Fruit fly (Drosophila melanogaster) whole organism, embryonic: ENCODE results near the gene Caper.

Source experiments
- Adf1 ChIP-seq: fragments of 200-800 bp; sonication (Bioruptor generic); IDR thresholded peaks from 2 replicates; pipeline ENCODE4 v1.3.6; 2022; ENCODE audit warnings: missing biosample characterization, missing genetic modification characterization
- B-H1 ChIP-seq: fragments of 200-800 bp; sonication (Bioruptor generic); IDR thresholded peaks from 3 replicates; pipeline ENCODE4 v1.3.6; 2022; ENCODE audit warnings: missing biosample characterization, missing genetic modification characterization
- CG10321 ChIP-seq: fragments of 200-800 bp; sonication (Bioruptor generic); IDR thresholded peaks from 2 replicates; pipeline ENCODE4 v1.3.6; 2022; ENCODE audit warnings: missing biosample characterization, missing genetic modification characterization
- CG10366 ChIP-seq: fragments of 200-800 bp; sonication (Bioruptor generic); IDR thresholded peaks from 2 replicates; pipeline ENCODE4 v1.3.6; 2022; ENCODE audit warnings: missing biosample characterization, missing genetic modification characterization
- CG10543 ChIP-seq: fragments of 200-800 bp; sonication (Bioruptor generic); optimal IDR thresholded peaks from 3 replicates; lab custom pipeline; 2017; ENCODE audit warnings: missing biosample characterization, mild to moderate bottlenecking, missing genetic modification characterization, moderate library complexity
- CG12659 ChIP-seq: fragments of 200-800 bp; sonication (Bioruptor generic); optimal IDR thresholded peaks from 3 replicates; lab custom pipeline; 2017; ENCODE audit warnings: mild to moderate bottlenecking, missing biosample characterization, missing genetic modification reagents, missing genetic modification characterization
- CG13775 ChIP-seq: fragments of 200-800 bp; sonication (Bioruptor generic); optimal IDR thresholded peaks from 3 replicates; lab custom pipeline; 2017; ENCODE audit warnings: missing biosample characterization, mild to moderate bottlenecking, missing genetic modification characterization
- CG14014 ChIP-seq: fragments of 200-800 bp; sonication (Bioruptor generic); IDR thresholded peaks from 2 replicates; pipeline ENCODE4 v1.3.6; 2022; ENCODE audit warnings: missing biosample characterization, missing genetic modification characterization
- CG15073 ChIP-seq: fragments of 200-800 bp; sonication (Bioruptor generic); optimal IDR thresholded peaks from 2 replicates; lab custom pipeline; 2016; ENCODE audit warnings: missing biosample characterization, missing genetic modification characterization
- CG15479 ChIP-seq: fragments of 200-800 bp; sonication (Bioruptor generic); optimal IDR thresholded peaks from 3 replicates; lab custom pipeline; 2019; ENCODE audit warnings: missing biosample characterization, mild to moderate bottlenecking, missing genetic modification characterization, moderate library complexity
- CG15601 ChIP-seq: fragments of 200-800 bp; sonication (Bioruptor generic); optimal IDR thresholded peaks from 3 replicates; lab custom pipeline; 2019; ENCODE audit warnings: missing biosample characterization, mild to moderate bottlenecking, missing genetic modification characterization, moderate library complexity
- CG16813 ChIP-seq: fragments of 200-800 bp; sonication (Bioruptor generic); IDR thresholded peaks from 3 replicates; pipeline ENCODE4 v1.3.6; 2022; ENCODE audit warnings: missing biosample characterization, missing genetic modification characterization; ENCODE audit not compliant: partially characterized antibody
- CG17385 ChIP-seq: fragments of 200-800 bp; sonication (Bioruptor generic); optimal IDR thresholded peaks from 3 replicates; lab custom pipeline; 2018; ENCODE audit warnings: missing biosample characterization, mild to moderate bottlenecking, missing genetic modification characterization
- CG18011 ChIP-seq: fragments of 200-800 bp; sonication (Bioruptor generic); optimal IDR thresholded peaks from 2 replicates; lab custom pipeline; 2017; ENCODE audit warnings: missing biosample characterization, missing genetic modification characterization, mild to moderate bottlenecking, moderate library complexity, missing genotype
- CG18599 ChIP-seq: fragments of 200-800 bp; sonication (Bioruptor generic); optimal IDR thresholded peaks from 3 replicates; lab custom pipeline; 2017; ENCODE audit warnings: missing biosample characterization, missing genetic modification characterization, mild to moderate bottlenecking, moderate library complexity, missing genetic modification reagents
- CG2120 ChIP-seq: fragments of 200-800 bp; sonication (Bioruptor generic); optimal IDR thresholded peaks from 3 replicates; lab custom pipeline; 2016; ENCODE audit warnings: missing biosample characterization, missing genetic modification characterization
- CG2199 ChIP-seq: fragments of 200-800 bp; sonication (Bioruptor generic); IDR thresholded peaks from 3 replicates; pipeline ENCODE4 v1.3.6; 2022; ENCODE audit warnings: missing biosample characterization, missing genetic modification characterization
- CG3163 ChIP-seq: fragments of 200-800 bp; sonication (Bioruptor generic); optimal IDR thresholded peaks from 3 replicates; lab custom pipeline; 2016; ENCODE audit warnings: missing biosample characterization, missing genetic modification characterization
- CG33557 ChIP-seq: fragments of 200-800 bp; sonication (Bioruptor generic); optimal IDR thresholded peaks from 2 replicates; lab custom pipeline; 2019; ENCODE audit warnings: missing biosample characterization, mild to moderate bottlenecking, missing genetic modification characterization, moderate library complexity
- CG3847 ChIP-seq: fragments of 200-800 bp; sonication (Bioruptor generic); IDR thresholded peaks from 2 replicates; pipeline ENCODE4 v1.3.6; 2022; ENCODE audit warnings: missing biosample characterization, missing genetic modification characterization
- CG6272 ChIP-seq: fragments of 200-800 bp; sonication (Bioruptor generic); IDR thresholded peaks from 2 replicates; pipeline ENCODE4 v1.3.6; 2022; ENCODE audit warnings: missing biosample characterization, missing genetic modification characterization
- CG6683 ChIP-seq: fragments of 200-800 bp; sonication (Bioruptor generic); optimal IDR thresholded peaks from 2 replicates; lab custom pipeline; 2017; ENCODE audit warnings: missing biosample characterization, mild to moderate bottlenecking, missing genetic modification characterization, missing genetic modification reagents
- CG9797 ChIP-seq: fragments of 200-800 bp; sonication (Bioruptor generic); optimal IDR thresholded peaks from 3 replicates; lab custom pipeline; 2018; ENCODE audit warnings: missing biosample characterization, mild to moderate bottlenecking, missing genetic modification characterization
- CG9817 ChIP-seq: fragments of 200-800 bp; sonication (Bioruptor generic); optimal IDR thresholded peaks from 2 replicates; lab custom pipeline; 2018; ENCODE audit warnings: missing biosample characterization, mild to moderate bottlenecking, missing genetic modification characterization, moderate library complexity
- Doc2 ChIP-seq: fragments of 200-800 bp; sonication (Bioruptor generic); IDR thresholded peaks from 2 replicates; pipeline ENCODE4 v1.3.6; 2022; ENCODE audit warnings: missing biosample characterization, missing genetic modification characterization
- Dp ChIP-seq: fragments of 200-800 bp; sonication (Bioruptor generic); optimal IDR thresholded peaks from 2 replicates; lab custom pipeline; 2018; ENCODE audit warnings: missing biosample characterization, mild to moderate bottlenecking, missing genetic modification characterization, moderate library complexity
- Fer2 ChIP-seq: fragments of 200-800 bp; sonication (Bioruptor generic); optimal IDR thresholded peaks from 2 replicates; lab custom pipeline; 2018; ENCODE audit warnings: missing biosample characterization, mild to moderate bottlenecking, missing genetic modification characterization, moderate library complexity
- Fer3 ChIP-seq: fragments of 200-800 bp; sonication (Bioruptor generic); optimal IDR thresholded peaks from 2 replicates; lab custom pipeline; 2018; ENCODE audit warnings: missing biosample characterization, mild to moderate bottlenecking, missing genetic modification characterization, moderate library complexity
- H15 ChIP-seq: fragments of 200-800 bp; sonication (Bioruptor generic); IDR thresholded peaks from 3 replicates; pipeline ENCODE4 v1.3.6; 2022; ENCODE audit warnings: missing biosample characterization, missing genetic modification characterization
- HmgZ ChIP-seq: fragments of 200-800 bp; sonication (Bioruptor generic); optimal IDR thresholded peaks from 2 replicates; lab custom pipeline; 2018; ENCODE audit warnings: missing biosample characterization, mild to moderate bottlenecking, missing genetic modification characterization
- Hr3 ChIP-seq: fragments of 200-800 bp; sonication (Bioruptor generic); optimal IDR thresholded peaks from 3 replicates; lab custom pipeline; 2016; ENCODE audit warnings: missing biosample characterization, missing genetic modification characterization
- Lpt ChIP-seq: fragments of >200 bp; optimal IDR thresholded peaks from 2 replicates; lab custom pipeline; 2018; ENCODE audit warnings: missing biosample characterization, missing genetic modification characterization
- Myb ChIP-seq: fragments of 200-800 bp; sonication (Bioruptor generic); optimal IDR thresholded peaks from 2 replicates; lab custom pipeline; 2016; ENCODE audit warnings: missing biosample characterization, missing genetic modification characterization
- PHDP ChIP-seq: fragments of 200-800 bp; sonication (Bioruptor generic); optimal IDR thresholded peaks from 3 replicates; lab custom pipeline; 2018; ENCODE audit warnings: missing biosample characterization, mild to moderate bottlenecking, missing genetic modification characterization, moderate library complexity
- Tbp ChIP-seq: fragments of >200 bp; optimal IDR thresholded peaks from 2 replicates; lab custom pipeline; 2018; ENCODE audit warnings: missing biosample characterization, missing genetic modification characterization
- ara ChIP-seq: fragments of 200-800 bp; sonication (Bioruptor generic); IDR thresholded peaks from 2 replicates; pipeline ENCODE4 v1.3.6; 2022; ENCODE audit warnings: missing biosample characterization, missing genetic modification characterization
- btn ChIP-seq: fragments of 200-800 bp; sonication (Bioruptor generic); optimal IDR thresholded peaks from 2 replicates; lab custom pipeline; 2016; ENCODE audit warnings: missing biosample characterization, missing genetic modification characterization
- dan ChIP-seq: fragments of 200-800 bp; sonication (Bioruptor generic); IDR thresholded peaks from 2 replicates; pipeline ENCODE4 v1.3.6; 2022; ENCODE audit warnings: missing biosample characterization, missing genetic modification characterization
- disco-r ChIP-seq: fragments of 200-800 bp; sonication (Bioruptor generic); optimal IDR thresholded peaks from 2 replicates; lab custom pipeline; 2016; ENCODE audit warnings: missing biosample characterization, missing genetic modification characterization
- esg ChIP-seq: fragments of 200-800 bp; sonication (Bioruptor generic); conservative IDR thresholded peaks from 2 replicates; pipeline ENCODE4 v1.3.6; 2022; ENCODE audit warnings: missing biosample characterization, missing genetic modification characterization
- fru ChIP-seq: fragments of >200 bp; optimal IDR thresholded peaks from 2 replicates; lab custom pipeline; 2017
- gcm2 ChIP-seq: fragments of 200-800 bp; sonication (Bioruptor generic); optimal IDR thresholded peaks from 2 replicates; lab custom pipeline; 2016; ENCODE audit warnings: missing biosample characterization, missing genetic modification characterization
- hbn ChIP-seq: fragments of 200-800 bp; sonication (Bioruptor generic); IDR thresholded peaks from 2 replicates; pipeline ENCODE4 v1.3.6; 2022; ENCODE audit warnings: missing biosample characterization, missing genetic modification characterization; ENCODE audit not compliant: partially characterized antibody
- otp ChIP-seq: fragments of 200-800 bp; sonication (Bioruptor generic); IDR thresholded peaks from 3 replicates; pipeline ENCODE4, ENCODE4 v1.3.6; 2022; ENCODE audit warnings: missing biosample characterization, missing genetic modification characterization
- pnt ChIP-seq: fragments of 200-800 bp; sonication (Bioruptor generic); optimal IDR thresholded peaks from 3 replicates; lab custom pipeline; 2016; ENCODE audit warnings: missing biosample characterization, missing genetic modification characterization
- ro ChIP-seq: fragments of 200-800 bp; sonication (Bioruptor generic); IDR thresholded peaks from 2 replicates; pipeline ENCODE4 v1.3.6; 2022; ENCODE audit warnings: missing biosample characterization, missing genetic modification characterization
- shn ChIP-seq: fragments of 200-800 bp; sonication (Bioruptor generic); optimal IDR thresholded peaks from 3 replicates; lab custom pipeline; 2016; ENCODE audit warnings: missing biosample characterization, missing genetic modification characterization
- sisA ChIP-seq: fragments of 200-800 bp; sonication (Bioruptor generic); IDR thresholded peaks from 2 replicates; pipeline ENCODE4 v1.3.6; 2022; ENCODE audit warnings: missing biosample characterization, missing genetic modification characterization
- slp2 ChIP-seq: fragments of 200-800 bp; sonication (Bioruptor generic); optimal IDR thresholded peaks from 2 replicates; lab custom pipeline; 2016; ENCODE audit warnings: missing biosample characterization, missing genetic modification characterization
- stc ChIP-seq: fragments of 200-800 bp; sonication (Bioruptor generic); IDR thresholded peaks from 2 replicates; pipeline ENCODE4 v1.3.6; 2022; ENCODE audit warnings: missing biosample characterization, missing genetic modification characterization
- vnd ChIP-seq: fragments of 200-800 bp; sonication (Bioruptor generic); IDR thresholded peaks from 3 replicates; pipeline ENCODE4 v1.3.6; 2022; ENCODE audit warnings: missing biosample characterization, missing genetic modification characterization; ENCODE audit not compliant: partially characterized antibody

The Caper gene

DNA sequence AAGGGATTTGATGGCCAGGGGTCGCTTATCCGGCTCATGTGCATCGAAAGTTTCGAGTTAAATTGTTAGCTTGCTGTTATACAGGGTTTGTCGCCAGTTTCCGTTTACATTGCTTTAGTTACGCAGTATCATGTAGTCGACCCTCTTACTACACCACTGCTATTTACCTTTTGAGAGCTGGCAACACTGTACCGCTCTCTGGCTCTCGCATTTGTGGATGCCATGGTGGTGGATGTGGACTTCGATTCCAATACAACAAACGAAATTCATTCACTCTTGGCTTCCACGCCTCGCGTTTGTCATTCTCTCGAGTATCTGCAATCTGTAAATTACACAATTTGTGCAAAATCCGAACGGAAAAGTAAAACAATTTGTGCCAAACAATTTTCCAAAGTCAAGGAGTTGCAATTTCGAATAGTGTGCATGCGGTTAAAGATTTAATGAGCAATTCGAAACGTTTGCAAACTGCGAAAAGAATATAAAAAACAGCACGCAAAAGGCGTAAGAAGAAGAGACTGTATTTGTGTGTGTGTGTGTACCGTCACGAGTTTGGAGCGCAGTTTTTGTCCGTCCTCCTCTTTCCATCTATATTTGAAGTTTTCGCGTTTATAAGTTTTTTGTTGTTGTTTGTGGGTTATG is 16.6 kb downstream of the Caper start (continued):
- TF ChIP-seq Myb (GFP tag; lab: Kevin White, UChicago): no peak
- TF ChIP-seq shn: peak; percentile 45
- TF ChIP-seq CG9797 (GFP tag; lab: Kevin White, UChicago): no peak
- no peak for TF ChIP-seq CG15479 (GFP tag; lab: Kevin White, UChicago)
- TF ChIP-seq fru (lab: Kevin White, UChicago): no peak
- no peak for TF ChIP-seq CG6272 (GFP tag; lab: Robert Waterston, UW)
- no peak for TF ChIP-seq CG10321 (GFP tag; lab: Robert Waterston, UW)
- TF ChIP-seq Hr3 (GFP tag; lab: Kevin White, UChicago): no peak
- TF ChIP-seq PHDP (tag; lab: Kevin White, UChicago): no peak
- peak; percentile 35 for TF ChIP-seq CG2120 (GFP tag; lab: Kevin White, UChicago)
- peak; percentile 98 for TF ChIP-seq vnd (GFP tag; lab: Robert Waterston, UW)
- no peak for TF ChIP-seq pnt (GFP tag; lab: Kevin White, UChicago)
- no peak for TF ChIP-seq disco-r (GFP tag; lab: Kevin White, UChicago)
- peak; percentile 95 for TF ChIP-seq CG17385 (GFP tag; lab: Kevin White, UChicago)
- TF ChIP-seq CG12659 (GFP tag; lab: Kevin White, UChicago): no peak
- no peak for TF ChIP-seq gcm2 (GFP tag; lab: Kevin White, UChicago)
- no peak for TF ChIP-seq CG18011
- TF ChIP-seq Doc2: no peak
- TF ChIP-seq Dp (GFP tag; lab: Kevin White, UChicago): no peak
- no peak for TF ChIP-seq H15 (GFP tag; lab: Robert Waterston, UW)
- TF ChIP-seq ro (GFP tag; lab: Robert Waterston, UW): no peak
- peak; percentile 97 for TF ChIP-seq CG16813 (GFP tag; lab: Robert Waterston, UW)
- TF ChIP-seq slp2 (GFP tag; lab: Kevin White, UChicago): no peak
- peak; percentile 2 for TF ChIP-seq CG10543 (GFP tag; lab: Kevin White, UChicago)
- no peak for TF ChIP-seq dan (GFP tag; lab: Robert Waterston, UW)
- no peak for TF ChIP-seq Adf1 (GFP tag; lab: Robert Waterston, UW)
- TF ChIP-seq Fer2 (tag; lab: Kevin White, UChicago): no peak
- TF ChIP-seq btn (GFP tag; lab: Kevin White, UChicago): no peak
- peak; percentile 16 for TF ChIP-seq CG33557 (GFP tag; lab: Kevin White, UChicago)
- no peak for TF ChIP-seq esg
- no peak for TF ChIP-seq CG13775 (GFP tag; lab: Kevin White, UChicago)
- TF ChIP-seq CG15601: no peak
- TF ChIP-seq CG3163 (GFP tag; lab: Kevin White, UChicago): peak; percentile 3
- no peak for TF ChIP-seq CG3847 (GFP tag; lab: Robert Waterston, UW)
- peak; percentile 50 for TF ChIP-seq CG14014 (GFP tag; lab: Robert Waterston, UW)
- TF ChIP-seq sisA (GFP tag; lab: Robert Waterston, UW): peak; percentile 32; the same call in 1 of the 2 replicates
- no peak for TF ChIP-seq stc (GFP tag; lab: Robert Waterston, UW)
- peak; percentile 31 for TF ChIP-seq HmgZ (tag; lab: Kevin White, UChicago)
- TF ChIP-seq CG15073 (GFP tag; lab: Kevin White, UChicago): no peak
- peak; percentile 76; the same call in 1 of the 3 replicates for TF ChIP-seq CG2199 (GFP tag; lab: Robert Waterston, UW)
- no peak for TF ChIP-seq Fer3 (tag; lab: Kevin White, UChicago)
- TF ChIP-seq CG9817 (tag; lab: Kevin White, UChicago): no peak
- peak; percentile 60 for TF ChIP-seq hbn (GFP tag; lab: Robert Waterston, UW)
- TF ChIP-seq CG18599 (GFP tag; lab: Kevin White, UChicago): peak; percentile 28
- no peak for TF ChIP-seq CG6683
- no peak; the same call in 1 of the 2 replicates for TF ChIP-seq ara (GFP tag; lab: Robert Waterston, UW)
- no peak for TF ChIP-seq B-H1 (GFP tag; lab: Robert Waterston, UW)
- TF ChIP-seq Lpt (GFP tag; lab: Kevin White, UChicago): no peak
- TF ChIP-seq otp (GFP tag; lab: Robert Waterston, UW): no peak
- TF ChIP-seq CG10366 (GFP tag; lab: Robert Waterston, UW): no peak
- TF ChIP-seq Tbp (GFP tag; lab: Kevin White, UChicago): no peak
